Fruit fly (Drosophila melanogaster): Measurements from ENCODE around the gene TrxT.

dm6 chrX:5307317-5307716, 4.4 kb downstream of the TrxT start, which contains the start of gene CG17764:
- TF ChIP-seq CG8478 (optimal IDR thresholded peaks at IDR 0.05) (no peak), CTCF (optimal IDR thresholded peaks at IDR 0.05) (no peak)
